Fruit fly (Drosophila melanogaster) whole organism, adult: ENCODE data around the gene FASN2.

ENCODE experiments used
- CG11617 ChIP-seq: fragments of 200-800 bp; sonication (Bioruptor generic); optimal IDR thresholded peaks from 2 replicates; lab custom pipeline; 2017; ENCODE audit warnings: mild to moderate bottlenecking, missing biosample characterization, missing genetic modification reagents, missing genetic modification characterization
- CG1620 ChIP-seq: fragments of 200-800 bp; sonication (Bioruptor generic); optimal IDR thresholded peaks from 2 replicates; lab custom pipeline; 2016; ENCODE audit warnings: missing biosample characterization, missing genetic modification characterization
- CG33017 ChIP-seq: fragments of 200-800 bp; sonication (Bioruptor generic); optimal IDR thresholded peaks from 2 replicates; lab custom pipeline; 2018; ENCODE audit warnings: missing biosample characterization, mild to moderate bottlenecking, missing genetic modification characterization, moderate library complexity
- CG5204 ChIP-seq: fragments of 200-800 bp; sonication (Bioruptor generic); optimal IDR thresholded peaks from 2 replicates; lab custom pipeline; 2016; ENCODE audit warnings: missing biosample characterization, missing genetic modification characterization
- CG7045 ChIP-seq: fragments of 200-800 bp; sonication (Bioruptor generic); optimal IDR thresholded peaks from 2 replicates; lab custom pipeline; 2017; ENCODE audit warnings: missing biosample characterization, mild to moderate bottlenecking, missing genetic modification characterization
- CG7101 ChIP-seq: fragments of 200-800 bp; sonication (Bioruptor generic); optimal IDR thresholded peaks from 2 replicates; lab custom pipeline; 2018; ENCODE audit warnings: missing biosample characterization, mild to moderate bottlenecking, missing genetic modification characterization, moderate library complexity
- kay ChIP-seq: fragments of 200-800 bp; sonication (Bioruptor generic); peaks from one replicate; lab custom pipeline; 2016; ENCODE audit warnings: missing biosample characterization, missing genetic modification characterization, borderline replicate concordance
- ovo ChIP-seq: fragments of 200-800 bp; sonication (Bioruptor generic); optimal IDR thresholded peaks from 2 replicates; lab custom pipeline; 2016; ENCODE audit warnings: missing biosample characterization, missing genetic modification characterization
- tj ChIP-seq: fragments of 200-800 bp; sonication (Bioruptor generic); optimal IDR thresholded peaks from 3 replicates; lab custom pipeline; 2017; ENCODE audit warnings: missing biosample characterization, mild to moderate bottlenecking, missing genetic modification characterization, moderate library complexity

dm6 chr2L:3099930-3100329, 56.2 kb downstream of the FASN2 start:
- TF ChIP-seq kay: no peak
- no peak for TF ChIP-seq CG33017 (tag; lab: Kevin White, UChicago)
- TF ChIP-seq CG11617 (GFP tag; lab: Kevin White, UChicago): no peak
- TF ChIP-seq CG1620 (GFP tag; lab: Kevin White, UChicago): no peak
- no peak for TF ChIP-seq ovo (GFP tag; lab: Kevin White, UChicago)
- no peak for TF ChIP-seq tj (GFP tag; lab: Kevin White, UChicago)
- no peak for TF ChIP-seq CG7045 (GFP tag; lab: Kevin White, UChicago)
- TF ChIP-seq CG5204: no peak
- no peak for TF ChIP-seq CG7101 (tag; lab: Kevin White, UChicago)
